Worm (Caenorhabditis elegans): Measurements from ENCODE around the gene T16H12.9.
A peak's percentile ranks its signal among the peaks of the same experiment; 100 is the strongest.

T16H12.9 gene

DNA sequence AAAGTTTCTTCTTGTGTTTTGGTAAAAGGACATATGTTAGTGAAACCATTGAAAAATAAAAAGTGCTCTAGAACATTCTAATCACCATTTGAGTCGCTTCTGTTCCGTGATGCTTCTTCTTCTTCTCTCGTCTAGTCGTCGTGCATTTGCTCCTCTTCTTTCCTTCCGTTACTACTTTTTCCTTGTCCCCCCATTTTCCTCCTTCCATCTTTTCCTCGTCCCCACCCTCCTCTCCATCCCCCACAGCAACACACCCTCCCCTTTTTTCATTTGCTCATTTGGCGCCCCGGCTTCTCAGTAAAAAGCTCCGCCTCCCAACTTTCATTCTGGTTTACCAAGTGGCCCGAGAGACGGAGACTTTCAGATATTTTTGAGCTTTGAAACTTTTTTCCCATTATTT lies 42.6 kb downstream of the T16H12.9 start (continued):
- no peak for TF ChIP-seq unc-130 (tag; optimal IDR thresholded peaks at IDR 0.05)

DNA sequence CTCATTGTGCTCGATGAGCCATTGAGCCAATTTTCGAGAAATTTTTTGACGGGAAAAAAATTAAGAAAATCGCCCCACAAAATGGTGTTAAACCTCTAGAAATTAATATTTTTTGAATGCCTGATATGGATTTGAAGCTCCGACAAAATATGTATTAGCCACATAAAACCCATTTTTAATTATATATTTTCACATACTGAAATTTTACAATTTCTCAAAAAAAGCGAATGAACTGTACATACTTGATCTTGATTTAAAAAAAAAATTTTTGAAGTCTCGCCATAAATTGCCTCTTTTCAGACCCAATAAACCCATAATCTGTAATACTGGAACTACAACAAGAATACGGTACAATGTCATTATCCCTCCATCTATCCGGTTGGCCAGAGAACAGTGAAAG lies 43.4 kb downstream of the T16H12.9 start, which contains the start of gene nac-3:
Gene nac-3, plus strand, starts transcription at position 301 of the 400 bp plus-strand sequence.
- TF ChIP-seq pqm-1 (tag; optimal IDR thresholded peaks at IDR 0.05) (no peak), egl-13 (tag; optimal IDR thresholded peaks at IDR 0.05) (no peak), swsn-7 (tag; optimal IDR thresholded peaks at IDR 0.05) (no peak), sup-37 (GFP tag; optimal IDR thresholded peaks at IDR 0.05) (no peak), pag-3 (tag; optimal IDR thresholded peaks at IDR 0.05; ENCODE audit: borderline replicate concordance, insufficient read depth) (no peak), mdl-1 (tag; optimal IDR thresholded peaks at IDR 0.05) (no peak), hpl-2 (GFP tag; optimal IDR thresholded peaks at IDR 0.05) (no peak), nhr-77 (tag; optimal IDR thresholded peaks at IDR 0.05) (no peak), snpc-4 (tag; optimal IDR thresholded peaks at IDR 0.05) (no peak), skn-1 (tag; optimal IDR thresholded peaks at IDR 0.05) (no peak), lin-35 (GFP tag; optimal IDR thresholded peaks at IDR 0.05) (no peak), dpl-1 (GFP tag; optimal IDR thresholded peaks at IDR 0.05) (no peak)

DNA sequence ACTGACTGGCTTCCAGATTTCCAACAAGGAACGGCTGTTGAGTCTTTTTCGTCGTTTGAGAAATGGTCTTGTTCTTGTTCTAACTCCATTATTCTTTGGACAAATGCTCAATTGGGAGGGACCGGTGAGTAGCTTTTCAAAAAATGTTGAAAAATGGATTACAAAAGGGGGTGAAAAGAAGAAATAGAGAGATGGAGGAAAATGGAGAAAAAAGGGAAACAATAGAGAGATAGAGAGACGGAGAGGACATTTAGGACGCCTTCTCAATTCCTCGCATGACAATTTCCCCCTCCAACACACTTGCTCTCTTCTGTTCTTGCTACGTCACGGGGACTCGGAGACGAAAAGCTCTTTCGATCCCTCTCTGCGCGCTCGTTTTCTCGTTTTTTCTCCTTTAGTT lies 43.9 kb downstream of the T16H12.9 start:
- TF ChIP-seq egl-13 (tag; optimal IDR thresholded peaks at IDR 0.05) = peak; percentile 7
- TF ChIP-seq isw-1 (GFP tag; IDR thresholded peaks at IDR 0.05) = peak; percentile 57
- no peak for TF ChIP-seq elt-3 (tag; optimal IDR thresholded peaks at IDR 0.05)
- no peak for TF ChIP-seq pag-3 (tag; optimal IDR thresholded peaks at IDR 0.05; ENCODE audit: borderline replicate concordance, insufficient read depth)
- peak; percentile 23 for TF ChIP-seq lir-3 (tag; optimal IDR thresholded peaks at IDR 0.05; ENCODE audit: poor library complexity)
- no peak for TF ChIP-seq Y116A8C.19 (tag; optimal IDR thresholded peaks at IDR 0.05; ENCODE audit: borderline replicate concordance)
- peak; percentile 21 to 47 for TF ChIP-seq efl-1 (optimal IDR thresholded peaks at IDR 0.05)
- TF ChIP-seq efl-1 (GFP tag; optimal IDR thresholded peaks at IDR 0.05 in 1 of 2) = no peak
- peak; percentile 35; the same call in 1 of the 2 replicates for TF ChIP-seq nhr-19 (GFP tag; conservative IDR thresholded peaks at IDR 0.05)
- peak; percentile 52 for TF ChIP-seq snu-23 (GFP tag; optimal IDR thresholded peaks at IDR 0.05)
- peak; percentile 1 for TF ChIP-seq xbp-1 (tag; optimal IDR thresholded peaks at IDR 0.05)
- peak; percentile 42 for TF ChIP-seq ces-1 (GFP tag; optimal IDR thresholded peaks at IDR 0.05)
- no peak for TF ChIP-seq egl-27 (tag; optimal IDR thresholded peaks at IDR 0.05)
- TF ChIP-seq rnt-1 (tag; optimal IDR thresholded peaks at IDR 0.05) = peak; percentile 40
- peak in 1 of 2 experiments; percentile 35 for TF ChIP-seq mdl-1 (tag; optimal IDR thresholded peaks at IDR 0.05)
- TF ChIP-seq nhr-47 (tag; optimal IDR thresholded peaks at IDR 0.05) = peak; percentile 19
- no peak for TF ChIP-seq mep-1 (tag; optimal IDR thresholded peaks at IDR 0.05)
- no peak for TF ChIP-seq hlh-4 (tag; optimal IDR thresholded peaks at IDR 0.05)
- peak; percentile 79 for TF ChIP-seq fkh-10 (GFP tag; optimal IDR thresholded peaks at IDR 0.05)
- peak; percentile 7 for TF ChIP-seq snpc-4 (tag; optimal IDR thresholded peaks at IDR 0.05)
- no peak for TF ChIP-seq fos-1 (tag; optimal IDR thresholded peaks at IDR 0.05)
- TF ChIP-seq fkh-8 (tag; optimal IDR thresholded peaks at IDR 0.05) = peak; percentile 74
- peak; percentile 5 for TF ChIP-seq sup-37 (GFP tag; optimal IDR thresholded peaks at IDR 0.05)
- TF ChIP-seq ztf-4 (tag; optimal IDR thresholded peaks at IDR 0.05) = peak; percentile 42
- peak; percentile 46 for TF ChIP-seq tbx-2 (tag; optimal IDR thresholded peaks at IDR 0.05)
- no peak for TF ChIP-seq mab-9 (GFP tag; IDR thresholded peaks at IDR 0.05)
- TF ChIP-seq lin-35 (GFP tag; optimal IDR thresholded peaks at IDR 0.05) = peak in 1 of 2 experiments; percentile 24
- TF ChIP-seq dpl-1 (GFP tag; optimal IDR thresholded peaks at IDR 0.05) = peak in 1 of 3 experiments; percentile 5
- no peak for TF ChIP-seq zip-4 (GFP tag; optimal IDR thresholded peaks at IDR 0.05)
- TF ChIP-seq ceh-88 (GFP tag; IDR thresholded peaks at IDR 0.05) = no peak
- TF ChIP-seq ceh-82 (tag; optimal IDR thresholded peaks at IDR 0.05) = peak in 2 of 3 experiments; percentile 7 to 71
- TF ChIP-seq unc-86 (tag; optimal IDR thresholded peaks at IDR 0.05) = peak; percentile 50
- TF ChIP-seq nhr-71 (tag; optimal IDR thresholded peaks at IDR 0.05) = peak; percentile 70
- peak; percentile 93 for TF ChIP-seq lin-14 (GFP tag; optimal IDR thresholded peaks at IDR 0.05)
- TF ChIP-seq ceh-8 (GFP tag; optimal IDR thresholded peaks at IDR 0.05) = peak; percentile 49
- TF ChIP-seq swsn-7 (tag; optimal IDR thresholded peaks at IDR 0.05) = peak; percentile 35
- TF ChIP-seq C16A3.4 (tag; optimal IDR thresholded peaks at IDR 0.05) = peak; percentile 14
- no peak for TF ChIP-seq unc-62 (GFP tag; optimal IDR thresholded peaks at IDR 0.05)
- TF ChIP-seq nhr-77 (tag; optimal IDR thresholded peaks at IDR 0.05) = no peak
- peak; percentile 37 to 64 for TF ChIP-seq lsy-2 (tag; optimal IDR thresholded peaks at IDR 0.05)
